Worm (Caenorhabditis elegans): ENCODE results near the gene F52E1.2.

The F52E1.2 gene

DNA sequence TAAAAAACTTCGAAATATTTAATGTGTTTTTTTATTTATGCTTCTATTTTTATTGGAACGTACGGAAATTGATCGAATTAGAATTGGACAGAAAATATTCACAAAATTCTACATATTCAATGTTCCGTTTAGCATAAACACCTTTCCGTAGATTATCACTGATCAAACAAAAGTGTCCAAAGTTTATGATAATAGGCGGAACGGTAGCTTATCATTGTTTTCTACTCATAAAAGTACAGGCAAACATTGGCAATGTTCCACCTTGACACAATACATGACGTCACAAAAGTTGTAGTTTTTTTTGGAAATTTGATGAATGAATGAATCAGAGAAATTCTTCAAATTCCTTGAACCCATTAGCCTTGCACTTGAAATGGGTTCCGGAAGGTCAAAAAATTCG, 6.5 kb upstream of the F52E1.2 start:
- TF ChIP-seq nhr-11 (tag; optimal IDR thresholded peaks at IDR 0.05), result no peak
- no peak for TF ChIP-seq hmg-11 (tag; optimal IDR thresholded peaks at IDR 0.05)
- no peak for TF ChIP-seq nhr-76 (tag; optimal IDR thresholded peaks at IDR 0.05)
- peak; percentile 40 for TF ChIP-seq pqm-1 (tag; optimal IDR thresholded peaks at IDR 0.05)
- TF ChIP-seq unc-39 (tag; optimal IDR thresholded peaks at IDR 0.05), result no peak
- TF ChIP-seq mdl-1 (tag; optimal IDR thresholded peaks at IDR 0.05), result no peak
- TF ChIP-seq ceh-82 (tag; optimal IDR thresholded peaks at IDR 0.05), result no peak
- no peak for TF ChIP-seq ama-1 (optimal IDR thresholded peaks at IDR 0.05)
- no peak for TF ChIP-seq egl-5 (tag; optimal IDR thresholded peaks at IDR 0.05)
- no peak for TF ChIP-seq sea-2 (GFP tag; optimal IDR thresholded peaks at IDR 0.05)
- no peak for TF ChIP-seq pha-4 (tag; optimal IDR thresholded peaks at IDR 0.05)
- no peak for TF ChIP-seq eor-1 (tag; optimal IDR thresholded peaks at IDR 0.05)
- peak; percentile 76 for TF ChIP-seq elt-2 (tag; optimal IDR thresholded peaks at IDR 0.05)
- TF ChIP-seq tbx-2 (tag; optimal IDR thresholded peaks at IDR 0.05), result no peak
- TF ChIP-seq lsy-12 (tag; optimal IDR thresholded peaks at IDR 0.05), result no peak
- no peak for TF ChIP-seq nhr-25 (tag; optimal IDR thresholded peaks at IDR 0.05)
- TF ChIP-seq ceh-9 (tag; optimal IDR thresholded peaks at IDR 0.05), result no peak
- no peak for TF ChIP-seq skn-1 (tag; optimal IDR thresholded peaks at IDR 0.05)

DNA sequence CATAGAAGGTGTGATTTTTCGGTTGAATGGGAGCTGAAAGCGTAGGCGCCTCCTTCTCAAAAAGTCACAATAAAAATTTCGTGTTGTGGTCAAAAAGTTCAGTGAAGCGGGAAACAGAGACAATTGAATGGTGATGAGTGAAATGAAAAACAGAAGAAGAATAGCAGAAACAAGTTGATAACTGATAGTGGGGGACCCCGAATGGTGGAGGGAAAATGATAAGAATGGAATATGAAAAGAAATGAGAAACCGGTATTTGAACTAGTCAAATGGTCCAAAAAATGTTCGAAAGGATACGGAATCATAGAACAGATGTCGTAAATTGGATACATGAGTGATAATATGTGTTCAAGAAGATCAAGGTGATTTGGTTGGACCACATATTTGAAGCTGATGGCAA, 6.1 kb upstream of the F52E1.2 start:
- TF ChIP-seq nhr-77 (tag; optimal IDR thresholded peaks at IDR 0.05) (no peak), sea-2 (GFP tag; optimal IDR thresholded peaks at IDR 0.05) (no peak), nhr-25 (tag; optimal IDR thresholded peaks at IDR 0.05) (peak; percentile 6), elt-3 (tag; optimal IDR thresholded peaks at IDR 0.05) (peak in 1 of 3 experiments; percentile 55)

DNA sequence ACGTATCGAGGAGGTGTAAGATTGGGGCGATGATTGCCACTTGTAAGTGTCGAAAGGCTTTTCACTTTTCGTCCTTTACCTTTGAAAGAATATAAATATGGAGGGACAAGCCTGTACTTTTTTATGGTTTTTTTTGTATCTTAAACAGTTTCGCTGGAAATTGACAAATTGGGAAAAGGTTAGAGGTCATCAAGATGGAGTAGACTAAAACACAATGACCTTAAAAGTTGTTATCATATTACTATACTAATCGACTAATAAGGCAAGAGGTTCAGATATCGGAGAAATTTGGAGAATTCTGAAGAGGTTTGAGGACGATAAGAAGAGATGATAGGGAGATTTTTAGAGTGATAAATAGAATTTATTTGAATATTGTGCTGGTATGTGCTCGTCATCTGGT, 4.2 kb upstream of the F52E1.2 start:
- TF ChIP-seq skn-1 (tag; optimal IDR thresholded peaks at IDR 0.05), result no peak
- TF ChIP-seq nhr-43 (tag; optimal IDR thresholded peaks at IDR 0.05; ENCODE audit: poor library complexity, severe bottlenecking), result no peak
- peak; percentile 67 for TF ChIP-seq nhr-25 (tag; optimal IDR thresholded peaks at IDR 0.05)

DNA sequence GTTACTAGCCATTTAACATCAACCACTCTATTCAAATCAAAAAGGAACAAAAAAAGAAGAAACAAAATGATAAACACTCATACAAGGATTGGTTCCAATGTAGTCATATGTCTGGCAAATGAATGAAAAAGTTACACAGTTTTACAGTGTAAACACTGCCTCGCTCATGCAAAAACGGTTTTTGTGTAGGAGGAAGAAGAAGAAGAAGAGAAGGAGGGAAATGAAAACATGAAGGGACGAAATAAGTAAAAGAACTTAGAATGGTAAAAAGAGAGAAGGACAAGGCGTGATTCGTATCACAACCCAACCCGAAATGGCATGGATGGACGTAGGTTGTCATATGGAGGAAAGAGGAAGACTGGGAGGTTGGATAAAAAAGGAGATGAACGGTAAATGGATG, 3.5 kb upstream of the F52E1.2 start:
- TF ChIP-seq nhr-25 (tag; optimal IDR thresholded peaks at IDR 0.05) (peak; percentile 38), lin-15B (tag; optimal IDR thresholded peaks at IDR 0.05) (no peak), pha-4 (tag; optimal IDR thresholded peaks at IDR 0.05) (peak; percentile 64), jun-1 (tag; optimal IDR thresholded peaks at IDR 0.05) (no peak), pqm-1 (tag; optimal IDR thresholded peaks at IDR 0.05) (peak; percentile 41)

DNA sequence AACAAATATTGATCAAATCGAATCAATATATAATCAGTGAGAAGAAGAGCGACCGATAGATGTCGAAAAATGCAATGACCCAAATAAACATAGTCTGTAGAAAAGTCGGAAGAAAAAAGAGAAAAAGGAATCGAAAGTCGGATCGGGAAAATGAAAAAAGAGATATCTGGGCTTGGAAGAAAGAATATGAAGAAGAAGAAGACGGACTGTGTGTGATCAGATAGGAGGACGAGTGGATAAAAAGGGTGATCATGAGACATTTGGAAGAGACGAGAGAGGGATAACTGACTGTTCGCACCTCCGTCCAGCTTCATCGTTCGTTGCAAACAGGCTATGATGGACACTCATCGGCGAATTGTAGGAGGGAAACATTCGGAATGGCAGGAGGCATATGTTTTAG, 801 bp upstream of the F52E1.2 start:
- no peak for TF ChIP-seq nhr-11 (tag; optimal IDR thresholded peaks at IDR 0.05)
- no peak for TF ChIP-seq nhr-237 (tag; optimal IDR thresholded peaks at IDR 0.05)
- no peak for TF ChIP-seq nhr-77 (tag; optimal IDR thresholded peaks at IDR 0.05)
- TF ChIP-seq daf-12 (tag; optimal IDR thresholded peaks at IDR 0.05), result no peak
- TF ChIP-seq nhr-43 (tag; optimal IDR thresholded peaks at IDR 0.05; ENCODE audit: poor library complexity, severe bottlenecking), result no peak
- TF ChIP-seq egl-27 (tag; optimal IDR thresholded peaks at IDR 0.05), result no peak
- TF ChIP-seq nhr-76 (tag; optimal IDR thresholded peaks at IDR 0.05), result no peak
- TF ChIP-seq nhr-23 (tag; optimal IDR thresholded peaks at IDR 0.05), result peak; percentile 78
- no peak for TF ChIP-seq jun-1 (tag; optimal IDR thresholded peaks at IDR 0.05)
- TF ChIP-seq lin-15B (tag; optimal IDR thresholded peaks at IDR 0.05), result no peak
- peak; percentile 41 for TF ChIP-seq nhr-25 (tag; optimal IDR thresholded peaks at IDR 0.05)
- no peak for TF ChIP-seq unc-39 (tag; optimal IDR thresholded peaks at IDR 0.05)
- TF ChIP-seq tbx-2 (tag; optimal IDR thresholded peaks at IDR 0.05), result no peak
- TF ChIP-seq skn-1 (tag; optimal IDR thresholded peaks at IDR 0.05), result no peak
- peak; percentile 46 for TF ChIP-seq ceh-28 (tag; optimal IDR thresholded peaks at IDR 0.05)
- no peak for TF ChIP-seq ceh-82 (tag; optimal IDR thresholded peaks at IDR 0.05)
- TF ChIP-seq ama-1 (optimal IDR thresholded peaks at IDR 0.05), result no peak
- TF ChIP-seq mml-1 (tag; optimal IDR thresholded peaks at IDR 0.05), result no peak
- TF ChIP-seq nhr-67 (tag; optimal IDR thresholded peaks at IDR 0.05), result no peak
- TF ChIP-seq fos-1 (tag; optimal IDR thresholded peaks at IDR 0.05), result no peak

DNA sequence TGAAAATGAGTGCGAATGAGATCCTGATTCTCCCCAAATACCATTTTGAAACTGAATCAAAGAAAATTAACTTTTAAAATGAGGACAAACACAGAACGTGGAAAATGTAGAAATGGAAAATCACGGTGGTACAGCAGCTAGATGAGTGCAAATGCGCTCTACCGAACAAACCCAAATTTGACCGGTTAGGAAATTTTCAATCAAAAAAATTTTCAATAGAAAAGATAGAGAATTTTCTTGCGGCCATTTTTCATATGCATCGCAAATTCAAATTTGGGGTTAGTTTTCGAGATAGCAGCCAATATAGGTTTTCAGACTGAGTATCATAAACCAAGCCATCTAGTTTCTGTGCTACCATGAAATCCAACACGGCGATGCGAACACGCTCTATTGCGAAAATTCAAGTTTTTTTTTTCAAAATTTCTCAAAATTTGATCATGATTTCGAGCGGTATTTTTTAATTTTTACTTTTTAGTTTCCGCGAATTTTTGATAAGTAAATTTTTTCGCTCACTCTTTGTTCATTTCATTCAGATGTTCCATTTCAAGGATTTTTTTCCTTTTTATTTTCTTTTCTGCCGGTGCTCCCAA, 3.1 kb downstream of the F52E1.2 start, which contains the start of gene vha-18:
vha-18 (minus strand) TSS at position 51 of the 590 bp plus-strand sequence.
- TF ChIP-seq elt-1 (tag; optimal IDR thresholded peaks at IDR 0.05) (no peak), jun-1 (tag; optimal IDR thresholded peaks at IDR 0.05) (no peak), nhr-67 (tag; optimal IDR thresholded peaks at IDR 0.05) (no peak), nhr-76 (tag; optimal IDR thresholded peaks at IDR 0.05) (no peak), nhr-11 (tag; optimal IDR thresholded peaks at IDR 0.05) (no peak), mdl-1 (tag; optimal IDR thresholded peaks at IDR 0.05) (no peak), zag-1 (tag; optimal IDR thresholded peaks at IDR 0.05) (no peak)
